Fruit fly (Drosophila melanogaster) whole organism, wandering third instar larva: ENCODE measurements around the gene ssx.

Experiments used
- Jra ChIP-seq: sonication (Bioruptor generic); optimal IDR thresholded peaks from 2 replicates; lab custom pipeline; 2016; ENCODE audit warnings: missing biosample characterization, missing genetic modification characterization
- fru ChIP-seq: fragments of 200-800 bp; sonication (Bioruptor generic); optimal IDR thresholded peaks from 3 replicates; lab custom pipeline; 2016; ENCODE audit warnings: missing biosample characterization, mild to moderate bottlenecking, missing genetic modification characterization

- TF ChIP-seq Jra (GFP tag; lab: Kevin White, UChicago) (no peak), fru (GFP tag; lab: Kevin White, UChicago) (no peak)
Observed at dm6 chrX:1375265-1375958, 5.0 kb downstream of the ssx start, which contains the start of gene AMPKalpha.
